Worm (Caenorhabditis elegans): ENCODE results near the gene ZK185.3.

ZK185.3 gene

DNA sequence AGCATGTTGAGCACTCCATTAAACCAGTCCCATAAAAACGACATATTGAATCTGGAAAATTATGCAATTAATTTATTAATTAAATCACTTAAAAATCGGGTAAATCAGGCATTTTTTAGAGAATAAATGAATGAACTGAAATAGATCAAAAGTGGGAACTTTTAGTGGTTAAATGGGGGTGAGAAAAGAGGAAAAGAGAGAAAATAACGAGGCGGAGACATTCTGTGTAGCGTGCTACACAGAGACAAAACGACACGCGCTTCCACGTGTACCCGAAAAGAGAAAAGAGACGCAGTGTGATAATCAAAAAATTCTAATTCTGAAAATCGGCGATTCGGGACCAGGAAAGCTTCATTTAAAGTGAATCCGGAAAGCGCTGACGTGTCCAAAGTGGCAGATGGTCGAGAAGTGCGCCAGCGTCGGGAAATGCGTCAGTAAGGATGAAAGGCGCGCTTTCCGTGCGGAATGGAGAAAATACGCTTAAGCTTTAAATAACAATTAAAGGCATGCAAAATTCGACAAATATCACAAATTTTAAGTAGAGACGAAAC lies 16.9 kb downstream of the ZK185.3 start, which contains the start of gene sar-1 (continued):
- TF ChIP-seq zfp-2 (tag; optimal IDR thresholded peaks at IDR 0.05) (peak; percentile 4), zfp-3 (GFP tag; conservative IDR thresholded peaks at IDR 0.05) (peak; percentile 68; the same call in 1 of the 2 replicates), arid-1 (GFP tag; conservative IDR thresholded peaks at IDR 0.05) (peak; percentile 52; the same call in 1 of the 2 replicates), zip-11 (GFP tag; IDR thresholded peaks at IDR 0.05) (no peak), mes-2 (tag; optimal IDR thresholded peaks at IDR 0.05; ENCODE audit: poor library complexity, severe bottlenecking) (peak; percentile 75), daf-12 (tag; optimal IDR thresholded peaks at IDR 0.05) (no peak), egl-27 (tag; optimal IDR thresholded peaks at IDR 0.05) (no peak), snpc-4 (tag; optimal IDR thresholded peaks at IDR 0.05) (no peak), nhr-77 (tag; optimal IDR thresholded peaks at IDR 0.05) (peak; percentile 75)

- TF ChIP-seq nhr-102 (tag; optimal IDR thresholded peaks at IDR 0.05), result no peak
- no peak for TF ChIP-seq hif-1 (tag; optimal IDR thresholded peaks at IDR 0.05)
- TF ChIP-seq mes-2 (tag; optimal IDR thresholded peaks at IDR 0.05; ENCODE audit: poor library complexity, severe bottlenecking), result peak; percentile 10
- no peak for TF ChIP-seq cey-2 (tag; optimal IDR thresholded peaks at IDR 0.05; ENCODE audit: borderline replicate concordance, insufficient read depth)
- TF ChIP-seq zip-2 (tag; optimal IDR thresholded peaks at IDR 0.05), result no peak
- peak; percentile 61 for TF ChIP-seq hlh-30 (tag; optimal IDR thresholded peaks at IDR 0.05; ENCODE audit: insufficient read depth)
- TF ChIP-seq zag-1 (tag; optimal IDR thresholded peaks at IDR 0.05), result no peak
- no peak for TF ChIP-seq spr-1 (tag; optimal IDR thresholded peaks at IDR 0.05)
- peak; percentile 18 for TF ChIP-seq hlh-11 (tag; optimal IDR thresholded peaks at IDR 0.05)
- peak; percentile 42 for TF ChIP-seq nhr-28 (tag; optimal IDR thresholded peaks at IDR 0.05)
- TF ChIP-seq mdl-1 (tag; optimal IDR thresholded peaks at IDR 0.05), result no peak
- TF ChIP-seq nhr-42 (GFP tag; IDR thresholded peaks at IDR 0.05), result peak; percentile 50; the same call in 1 of the 2 replicates
- TF ChIP-seq zfp-3 (GFP tag; conservative IDR thresholded peaks at IDR 0.05), result no peak
- no peak for TF ChIP-seq fos-1 (tag; optimal IDR thresholded peaks at IDR 0.05)
- TF ChIP-seq D1046.2 (GFP tag; IDR thresholded peaks at IDR 0.05), result no peak
- TF ChIP-seq zfp-2 (tag; optimal IDR thresholded peaks at IDR 0.05), result no peak
- peak; percentile 24 for TF ChIP-seq dve-1 (tag; optimal IDR thresholded peaks at IDR 0.05; ENCODE audit: insufficient read depth)
- TF ChIP-seq egl-43 (GFP tag; IDR thresholded peaks at IDR 0.05), result peak; percentile 65
- TF ChIP-seq gei-8 (GFP tag; optimal IDR thresholded peaks at IDR 0.05), result peak; percentile 2
- no peak for TF ChIP-seq daf-8 (GFP tag; IDR thresholded peaks at IDR 0.05)
- TF ChIP-seq nhr-77 (tag; optimal IDR thresholded peaks at IDR 0.05), result no peak
Observed at ce11 chrIV:4511259-4511890, 18.9 kb downstream of the ZK185.3 start, which contains the start of the genes rfth-1 and ZK180.8. TSS of gene rfth-1 (minus strand) at chrIV:4511309. TSS of gene ZK180.8 (minus strand) at chrIV:4511724.

DNA sequence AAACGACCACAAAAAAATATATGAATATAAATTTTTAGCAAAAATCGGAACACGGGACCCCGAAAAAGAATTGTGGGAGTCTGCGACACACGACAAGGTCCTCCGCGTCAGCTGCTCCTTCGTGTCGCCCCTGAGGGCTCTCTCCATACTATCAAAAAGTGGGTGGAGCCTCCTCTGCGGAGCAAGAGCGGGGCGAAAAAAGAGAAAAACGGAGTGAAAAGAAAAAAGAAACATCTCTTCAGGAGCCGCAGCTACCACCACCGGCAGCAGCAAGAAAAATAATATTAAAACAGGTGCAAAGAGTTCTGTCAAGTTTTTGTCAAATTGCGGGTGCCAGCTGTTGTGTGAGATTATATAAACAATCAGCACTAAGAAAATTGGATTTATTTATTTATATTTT lies 23.6 kb downstream of the ZK185.3 start, which contains the start of gene gbb-2:
Gene gbb-2, minus strand, starts transcription at position 112 of the 400 bp plus-strand sequence.
- no peak for TF ChIP-seq snpc-1.2 (GFP tag; IDR thresholded peaks at IDR 0.05)
- no peak for TF ChIP-seq lim-7 (GFP tag; IDR thresholded peaks at IDR 0.05)
- peak in 1 of 2 experiments; percentile 8 for TF ChIP-seq lsy-2 (tag; optimal IDR thresholded peaks at IDR 0.05)
- TF ChIP-seq Y75B8A.6 (GFP tag; IDR thresholded peaks at IDR 0.05), result no peak
- TF ChIP-seq lin-13 (GFP tag; optimal IDR thresholded peaks at IDR 0.05), result no peak
- no peak for TF ChIP-seq zip-2 (tag; optimal IDR thresholded peaks at IDR 0.05)
- TF ChIP-seq set-16 (GFP tag; IDR thresholded peaks at IDR 0.05), result peak; percentile 64
- TF ChIP-seq ztf-11 (tag; optimal IDR thresholded peaks at IDR 0.05), result no peak
- no peak for TF ChIP-seq lin-38 (GFP tag; IDR thresholded peaks at IDR 0.05)
- TF ChIP-seq F49E8.2 (tag; optimal IDR thresholded peaks at IDR 0.05; ENCODE audit: borderline replicate concordance), result no peak
- TF ChIP-seq mes-2 (tag; optimal IDR thresholded peaks at IDR 0.05; ENCODE audit: poor library complexity, severe bottlenecking), result peak; percentile 13
- TF ChIP-seq unc-130 (GFP tag; optimal IDR thresholded peaks at IDR 0.05), result no peak
- TF ChIP-seq lin-1 (GFP tag; IDR thresholded peaks at IDR 0.05), result no peak
- peak in 1 of 2 experiments; percentile 30 for TF ChIP-seq unc-62 (GFP tag; optimal IDR thresholded peaks at IDR 0.05 in 1 of 2)
- TF ChIP-seq unc-62 (tag; optimal IDR thresholded peaks at IDR 0.05), result no peak
- TF ChIP-seq mxl-2 (GFP tag; conservative IDR thresholded peaks at IDR 0.05), result no peak
- no peak for TF ChIP-seq Y5F2A.4 (GFP tag; optimal IDR thresholded peaks at IDR 0.05)
- TF ChIP-seq lin-15B (tag; optimal IDR thresholded peaks at IDR 0.05), result no peak
- peak; percentile 46 for TF ChIP-seq hlh-11 (tag; optimal IDR thresholded peaks at IDR 0.05)
- no peak for TF ChIP-seq vab-7 (GFP tag; IDR thresholded peaks at IDR 0.05)
- TF ChIP-seq ceh-82 (tag; optimal IDR thresholded peaks at IDR 0.05), result no peak
- TF ChIP-seq sdz-12 (GFP tag; optimal IDR thresholded peaks at IDR 0.05), result no peak
- no peak for TF ChIP-seq Y105C5A.15 (GFP tag; IDR thresholded peaks at IDR 0.05)

Data from whole organism, L4 larva.